Fruit fly (Drosophila melanogaster): ENCODE data around the gene robl37BC.

robl37BC gene

DNA sequence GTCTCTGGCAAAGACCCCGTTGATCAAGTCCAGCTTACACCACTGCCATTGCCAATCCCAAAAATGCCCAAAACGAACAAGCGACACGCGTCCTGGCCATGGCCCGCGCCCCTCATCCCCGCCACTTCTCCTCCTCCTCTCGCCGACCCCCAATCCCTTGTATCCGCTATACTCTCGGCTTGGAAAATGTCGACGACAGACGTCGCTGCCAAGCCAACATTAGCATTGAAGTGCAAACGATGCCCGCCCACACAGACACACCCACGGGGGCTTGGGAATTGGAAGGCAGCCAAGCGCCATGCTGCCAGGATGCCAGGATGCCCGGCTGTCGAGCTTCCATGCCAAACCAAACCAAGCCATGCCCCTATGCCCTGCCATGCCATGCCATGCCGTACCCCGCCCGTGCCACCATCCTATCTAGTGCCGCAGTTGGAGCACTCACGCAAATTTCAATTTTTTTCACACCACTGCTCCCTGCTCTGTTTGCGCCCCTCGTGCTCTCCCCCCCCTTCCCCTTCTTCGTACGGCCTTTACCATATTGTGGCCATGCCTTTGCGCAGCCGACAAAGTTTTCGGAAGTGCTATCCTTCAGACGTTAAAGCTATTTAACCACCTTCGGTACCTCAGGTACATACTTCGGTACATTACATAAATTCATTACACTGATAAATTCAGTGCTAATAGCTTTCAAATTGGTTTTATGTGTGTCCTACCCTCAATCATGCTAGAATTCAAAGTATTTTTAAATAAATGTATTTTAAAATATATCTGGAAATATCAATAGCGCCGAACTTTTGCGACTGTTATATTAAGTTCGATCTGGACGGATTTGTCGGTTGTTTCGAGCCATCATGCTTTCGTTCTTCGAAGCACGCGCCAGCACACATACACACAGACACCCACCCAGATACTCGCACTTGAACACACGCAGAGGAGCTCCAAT, 10.9 kb downstream of the robl37BC start (continued):
- TF ChIP-seq CG9932 (GFP tag; IDR thresholded peaks at IDR 0.05) (peak; percentile 62), CG6854 (GFP tag; optimal IDR thresholded peaks at IDR 0.05) (peak; percentile 73), Ravus (GFP tag; IDR thresholded peaks at IDR 0.05) (no peak), Dip2 (GFP tag; IDR thresholded peaks at IDR 0.05) (no peak), CG5180 (GFP tag; optimal IDR thresholded peaks at IDR 0.05) (peak; percentile 58), pnt (GFP tag; optimal IDR thresholded peaks at IDR 0.05) (peak; percentile 5), CG15269 (tag; optimal IDR thresholded peaks at IDR 0.05) (peak; percentile 87), CG14667 (GFP tag; IDR thresholded peaks at IDR 0.05) (peak; percentile 36), Adf1 (GFP tag; IDR thresholded peaks at IDR 0.05) (peak; percentile 44; the same call in 1 of the 2 replicates), slbo (GFP tag; IDR thresholded peaks at IDR 0.05) (peak; percentile 72), row (GFP tag; IDR thresholded peaks at IDR 0.05) (peak; percentile 87), org-1 (GFP tag; optimal IDR thresholded peaks at IDR 0.05) (peak; percentile 84), Dp (GFP tag; optimal IDR thresholded peaks at IDR 0.05) (no peak), fd96Cb (tag; optimal IDR thresholded peaks at IDR 0.05) (peak; percentile 73), CG14050 (GFP tag; IDR thresholded peaks at IDR 0.05) (peak; percentile 64), dmrt99B (tag; optimal IDR thresholded peaks at IDR 0.05) (peak; percentile 85), vvl (GFP tag; IDR thresholded peaks at IDR 0.05) (peak; percentile 76), CG33557 (GFP tag; optimal IDR thresholded peaks at IDR 0.05) (peak; percentile 37), CG13287 (GFP tag; IDR thresholded peaks at IDR 0.05; ENCODE audit: partially characterized antibody) (no peak), zfh1 (GFP tag; IDR thresholded peaks at IDR 0.05) (peak; percentile 88), gsb-n (tag; optimal IDR thresholded peaks at IDR 0.05) (peak; percentile 65), kay (GFP tag; optimal IDR thresholded peaks at IDR 0.05) (peak; percentile 6), chinmo (GFP tag; IDR thresholded peaks at IDR 0.05; ENCODE audit: partially characterized antibody) (0 out of 4 replicates have a peak, but pooled peaks have one; percentile 51), Dad (GFP tag; optimal IDR thresholded peaks at IDR 0.05) (no peak), sna (GFP tag; IDR thresholded peaks at IDR 0.05; ENCODE audit: partially characterized antibody) (no peak), rib (GFP tag; IDR thresholded peaks at IDR 0.05) (no peak; the same call in 1 of the 2 replicates), wor (GFP tag; IDR thresholded peaks at IDR 0.05) (peak; percentile 69), CG6654 (GFP tag; optimal IDR thresholded peaks at IDR 0.05) (peak; percentile 38), Dbx (GFP tag; IDR thresholded peaks at IDR 0.05) (peak; percentile 69; the same call in 2 of the 3 replicates), h (optimal IDR thresholded peaks at IDR 0.05) (no peak), CG14710 (tag; optimal IDR thresholded peaks at IDR 0.05) (peak; percentile 56), CG4424 (GFP tag; optimal IDR thresholded peaks at IDR 0.05) (peak; percentile 54), CG10979 (tag; optimal IDR thresholded peaks at IDR 0.05) (peak; percentile 75), CG11504 (tag; optimal IDR thresholded peaks at IDR 0.05) (peak; percentile 86), CG4854 (GFP tag; optimal IDR thresholded peaks at IDR 0.05) (peak; percentile 17), Poxn (GFP tag; IDR thresholded peaks at IDR 0.05) (no peak), CG34224 (GFP tag; IDR thresholded peaks at IDR 0.05; ENCODE audit: partially characterized antibody) (no peak), CG13624 (GFP tag; optimal IDR thresholded peaks at IDR 0.05) (peak; percentile 4), CG10543 (GFP tag; optimal IDR thresholded peaks at IDR 0.05) (peak; percentile 96), CG3847 (GFP tag; IDR thresholded peaks at IDR 0.05) (peak; percentile 69), yki (optimal IDR thresholded peaks at IDR 0.05) (no peak), ewg (GFP tag; optimal IDR thresholded peaks at IDR 0.05) (peak; percentile 69), Sox100B (GFP tag; optimal IDR thresholded peaks at IDR 0.05) (peak; percentile 86), Sry-δ (GFP tag; optimal IDR thresholded peaks at IDR 0.05) (no peak), tna (GFP tag; IDR thresholded peaks at IDR 0.05; ENCODE audit: partially characterized antibody) (no peak), CG8388 (GFP tag; optimal IDR thresholded peaks at IDR 0.05) (peak; percentile 77), Camta (GFP tag; optimal IDR thresholded peaks at IDR 0.05) (no peak), tx (GFP tag; optimal IDR thresholded peaks at IDR 0.05) (no peak), ato (GFP tag; IDR thresholded peaks at IDR 0.05; ENCODE audit: partially characterized antibody) (no peak)

All from whole organism, embryonic.